Worm (Caenorhabditis elegans): ENCODE measurements around the gene C36E8.4.

DNA sequence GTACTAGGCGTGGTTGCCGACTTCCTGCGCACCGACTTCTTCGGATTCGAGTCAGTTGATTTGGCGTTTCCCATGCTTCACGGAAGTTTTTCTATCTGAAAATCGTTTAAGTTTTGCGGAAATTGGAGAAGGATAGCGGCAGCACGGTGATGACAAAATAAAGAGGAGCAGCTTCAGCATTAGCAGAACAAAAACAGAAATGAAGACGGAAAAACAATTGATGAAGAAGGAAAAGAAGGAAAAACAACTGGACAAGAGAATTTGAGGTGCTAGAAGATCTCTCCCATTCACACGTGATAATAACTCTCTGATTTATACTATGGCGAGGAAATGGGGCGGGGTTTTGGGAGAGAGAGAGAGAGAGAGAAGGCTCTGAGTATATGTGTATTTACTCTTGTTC is 20.0 kb upstream of the C36E8.4 start, which contains the start of gene glb-11:
- TF ChIP-seq snpc-4 (tag; optimal IDR thresholded peaks at IDR 0.05) (no peak), egl-27 (tag; optimal IDR thresholded peaks at IDR 0.05) (no peak), pha-4 (tag; optimal IDR thresholded peaks at IDR 0.05) (no peak), elt-3 (tag; optimal IDR thresholded peaks at IDR 0.05) (no peak), aly-2 (tag; optimal IDR thresholded peaks at IDR 0.05) (no peak), nhr-11 (tag; optimal IDR thresholded peaks at IDR 0.05) (no peak)
